Fruit fly (Drosophila melanogaster) ovary, adult (tissue): ENCODE results near the gene bi.

Source experiments
- CG17801 ChIP-seq: fragments of 200-800 bp; optimal IDR thresholded peaks from 2 replicates; lab custom pipeline; 2019; ENCODE audit warnings: missing biosample characterization, mild to moderate bottlenecking, missing genetic modification characterization, moderate library complexity; ENCODE audit not compliant: partially characterized antibody

The bi gene

DNA sequence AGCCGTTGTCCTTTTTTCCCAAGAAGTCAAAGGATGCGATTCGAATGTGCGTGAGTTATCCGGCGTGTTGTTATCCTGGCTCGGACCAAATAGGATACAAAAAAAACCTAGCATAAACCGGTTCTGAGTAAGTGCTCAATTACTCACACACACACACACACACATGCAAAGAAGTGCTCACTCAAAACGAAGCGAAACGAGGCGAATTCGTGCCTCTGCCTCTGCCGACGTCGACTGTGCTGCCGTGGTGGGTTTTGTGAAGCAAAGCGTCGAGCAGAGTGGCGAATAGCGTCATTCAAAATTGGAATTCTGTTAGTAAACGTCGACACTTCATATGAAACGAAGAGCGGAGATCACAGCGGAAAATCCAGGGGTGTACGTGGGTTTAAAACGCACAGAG is at the start of gene bi:
Gene bi, plus strand, starts transcription at position 311 of the 400 bp plus-strand sequence.
- TF ChIP-seq CG17801, result no peak

DNA sequence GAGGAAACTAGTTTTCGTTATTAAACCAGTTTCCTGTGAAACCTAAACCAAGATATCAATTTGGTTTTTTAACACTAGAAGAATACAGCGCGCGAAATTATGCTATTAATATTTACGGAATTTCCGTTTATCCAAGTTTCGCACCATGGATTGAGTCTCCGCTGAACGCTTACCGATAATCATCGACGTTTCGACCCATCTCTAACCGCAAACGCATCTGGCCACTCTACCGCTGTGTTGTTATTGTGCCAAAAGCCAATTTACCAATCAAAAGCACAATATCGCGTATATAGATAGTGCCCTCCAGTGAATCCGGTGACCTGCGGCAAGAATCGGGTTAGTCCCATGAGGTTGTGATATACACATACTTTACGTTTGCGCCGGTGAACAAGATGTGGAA is 46.5 kb upstream of the bi start, which contains the start of gene CG3626:
Gene CG3626, plus strand, starts transcription at position 222 of the 400 bp plus-strand sequence.
- TF ChIP-seq CG17801, result no peak

DNA sequence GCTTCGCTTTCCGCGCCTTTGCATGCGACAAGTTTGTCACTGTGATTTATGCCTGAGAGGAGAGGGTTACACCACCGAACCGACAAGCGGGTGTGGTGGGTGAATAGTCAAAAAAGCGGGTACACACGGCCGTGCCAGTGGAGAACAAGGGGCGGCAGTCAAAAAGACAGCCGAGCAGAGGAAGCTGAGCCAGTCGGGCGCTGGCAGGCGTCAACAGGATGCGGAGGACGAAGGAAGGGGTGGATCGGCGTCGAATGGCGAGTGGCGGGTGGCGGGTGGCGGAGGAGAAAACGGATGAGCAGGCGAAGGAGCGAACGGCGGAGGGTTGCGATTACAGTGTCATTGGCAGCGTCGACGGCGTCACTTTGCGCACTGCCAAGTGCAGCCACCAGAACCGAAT is 37.1 kb upstream of the bi start:
- no peak for TF ChIP-seq CG17801

DNA sequence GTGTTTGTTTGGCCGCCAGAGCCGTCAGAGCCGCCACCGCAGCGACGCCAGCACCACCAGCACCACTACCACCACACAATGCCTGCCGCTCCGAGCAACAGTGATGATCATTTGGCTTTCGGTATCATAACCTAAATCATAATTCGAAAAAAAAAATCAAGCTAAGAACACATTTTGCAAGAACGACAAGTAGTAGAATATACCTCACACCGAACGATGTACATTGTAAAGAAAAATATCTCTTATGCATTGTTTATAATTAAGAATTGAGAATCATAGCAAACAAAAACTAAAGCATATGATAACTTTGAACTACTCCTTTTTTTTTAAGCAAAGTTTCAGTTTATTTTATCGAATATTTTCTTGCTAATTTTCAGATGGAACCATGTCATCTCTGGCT is 32.3 kb upstream of the bi start:
- TF ChIP-seq CG17801, result no peak

DNA sequence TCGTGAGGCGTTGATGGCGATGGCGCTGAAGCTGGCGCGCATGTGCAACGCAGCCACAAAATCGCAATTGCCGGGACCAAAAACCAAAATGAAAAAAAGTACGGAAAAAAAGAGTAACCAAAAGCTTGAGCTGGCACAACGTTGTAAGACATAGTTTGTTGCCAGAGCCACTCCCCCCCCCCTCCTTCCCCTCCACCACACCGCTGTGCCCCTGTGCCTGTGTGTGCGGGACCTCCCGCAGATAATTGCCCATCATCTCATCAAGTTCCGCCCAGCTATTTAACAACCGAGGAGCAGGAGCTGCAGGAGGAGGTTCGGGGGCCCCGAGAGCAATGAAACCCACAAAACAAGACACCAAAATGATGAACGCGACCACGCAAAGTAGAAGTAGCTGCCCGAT is 31.5 kb upstream of the bi start:
- TF ChIP-seq CG17801, result no peak

DNA sequence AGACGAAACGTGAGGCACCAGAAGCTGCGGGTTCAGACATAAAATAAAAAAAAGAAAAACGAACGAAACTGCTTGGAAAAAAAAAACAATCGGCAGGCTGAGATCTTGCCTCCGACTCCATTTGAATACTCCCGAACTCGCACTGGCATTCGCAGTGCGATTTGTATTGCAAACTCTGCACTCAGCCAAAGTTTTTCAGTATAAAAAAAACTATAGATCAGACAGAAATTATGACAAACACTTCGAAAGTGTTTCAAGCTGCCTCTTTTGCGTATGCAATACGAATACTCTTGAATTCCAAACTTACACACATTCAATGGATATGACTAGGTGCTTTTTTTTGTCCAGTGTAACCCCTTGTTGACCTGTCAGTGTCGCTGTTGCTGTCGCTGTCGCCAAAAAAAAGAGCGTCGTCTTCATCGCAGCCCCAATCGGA is 21.3 kb upstream of the bi start:
- no peak for TF ChIP-seq CG17801

DNA sequence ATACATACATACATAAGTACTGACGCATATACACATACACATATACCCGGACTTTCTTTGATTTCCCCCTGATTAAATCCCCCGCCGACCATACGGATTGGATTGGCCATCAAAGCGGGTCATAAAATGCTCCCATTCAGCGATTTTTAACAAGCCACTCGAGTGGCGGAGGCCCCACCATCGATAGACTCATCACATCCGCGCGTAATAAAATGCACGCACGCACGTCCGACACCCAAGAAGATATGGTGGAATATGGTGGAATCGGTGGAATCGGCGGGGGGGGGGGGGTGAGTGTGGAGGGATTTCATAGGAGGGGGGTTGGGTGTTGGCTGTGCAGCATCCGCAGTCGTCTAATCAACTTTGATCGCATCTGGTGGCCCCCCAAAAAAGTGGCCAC is 13.0 kb upstream of the bi start:
- no peak for TF ChIP-seq CG17801

DNA sequence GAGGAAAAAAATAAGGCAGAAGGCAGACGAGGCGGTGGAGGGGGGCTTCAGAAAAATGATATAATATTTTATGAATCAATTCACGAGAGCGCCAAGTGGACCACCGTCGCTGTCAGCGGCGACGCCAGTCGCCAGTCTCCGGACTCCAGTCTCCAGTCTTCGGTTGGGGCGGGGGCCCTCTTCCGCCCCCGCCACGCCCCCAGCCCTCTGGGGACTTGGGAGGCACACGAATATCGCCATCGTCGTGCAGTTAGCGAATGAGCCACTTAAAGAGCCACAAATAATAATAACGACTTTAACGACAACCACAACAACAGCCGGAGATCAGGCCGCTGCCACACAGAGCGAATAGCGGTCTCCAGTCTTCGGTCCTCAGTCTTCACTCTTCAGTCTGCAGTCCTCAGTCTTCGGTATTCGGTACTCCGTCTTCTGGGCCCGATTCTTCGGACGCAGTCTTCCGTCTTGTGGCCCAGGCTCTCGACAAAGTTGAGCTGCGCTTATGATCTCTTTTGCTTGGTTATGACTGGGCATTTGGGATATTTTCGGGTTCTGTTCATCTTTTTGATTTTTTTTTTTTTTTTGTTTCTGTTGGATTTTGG is 11.0 kb upstream of the bi start:
- TF ChIP-seq CG17801, result no peak

DNA sequence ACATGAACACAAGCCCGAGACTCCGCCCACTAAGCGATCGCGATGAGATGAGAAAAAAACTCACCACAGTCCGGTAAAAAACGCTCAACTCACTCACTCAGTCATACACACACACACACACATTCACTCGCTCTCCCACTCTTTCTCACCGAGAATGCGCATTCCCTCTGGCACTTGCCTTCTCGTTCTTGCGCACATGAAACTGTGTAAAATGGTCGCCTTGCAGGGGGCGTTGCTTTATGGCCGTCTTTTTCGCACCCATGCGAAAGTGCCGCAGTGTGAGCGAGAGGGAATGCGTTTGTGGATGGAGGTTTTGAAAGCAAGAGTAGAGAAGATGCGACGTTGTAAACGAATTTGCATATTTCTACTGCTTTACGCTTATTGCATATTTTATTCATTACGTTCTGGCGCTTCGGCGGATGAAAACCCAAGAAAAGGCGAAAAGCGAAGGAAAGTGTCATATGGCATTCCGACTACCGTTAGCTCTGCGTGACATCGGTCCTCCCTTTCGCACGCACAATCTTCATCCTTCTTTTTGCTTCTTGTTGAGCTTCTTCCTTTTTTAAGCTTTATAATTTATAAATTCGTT is 1.2 kb upstream of the bi start:
- no peak for TF ChIP-seq CG17801

DNA sequence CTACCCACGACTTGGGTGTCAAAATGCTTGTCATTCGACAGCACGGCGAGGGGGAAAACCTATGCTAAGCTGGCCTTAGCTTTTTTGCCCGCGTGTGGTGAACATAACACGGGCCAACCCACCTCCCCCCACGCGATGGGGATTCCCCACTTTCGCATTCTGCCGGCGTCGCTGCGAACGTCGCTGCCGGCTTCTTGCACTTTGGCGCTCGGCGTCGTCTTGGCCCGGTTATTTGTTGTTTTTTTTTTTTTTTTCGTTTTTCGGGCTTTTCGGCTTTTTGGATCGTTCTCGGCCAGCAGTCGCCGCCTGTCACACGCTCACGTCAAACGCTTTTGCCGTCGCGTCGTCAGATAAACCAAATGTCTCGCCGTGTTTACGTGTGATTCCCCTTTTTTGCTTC is 490 bp downstream of the bi start:
- TF ChIP-seq CG17801, result no peak

DNA sequence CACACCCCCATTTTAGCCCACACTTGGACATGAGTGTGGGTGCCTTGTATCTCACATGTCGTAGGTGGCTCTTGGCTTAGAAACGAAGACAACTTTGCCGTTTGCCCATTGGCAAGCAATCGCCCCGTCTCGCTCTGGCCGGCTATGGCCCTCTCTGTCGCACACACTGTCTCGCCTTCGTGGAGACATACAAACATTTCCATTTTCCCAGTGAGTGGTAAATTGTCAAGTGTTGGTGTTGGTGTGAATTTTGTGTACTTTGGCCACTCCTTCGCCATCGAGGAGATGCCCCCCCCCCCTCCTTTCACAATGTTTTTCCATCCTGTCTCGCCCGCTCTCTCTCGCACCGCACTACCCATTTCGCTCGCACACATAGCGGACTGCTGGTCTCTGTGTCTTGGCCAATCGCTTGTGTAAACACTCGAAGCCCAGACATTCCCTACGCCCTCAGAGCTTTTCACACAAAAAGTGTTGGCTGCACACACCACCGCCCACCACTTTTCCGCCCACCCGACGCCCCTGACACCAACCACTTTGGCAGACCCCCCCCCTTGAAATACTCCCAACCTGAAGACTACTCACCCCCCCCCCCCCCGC is 7.5 kb downstream of the bi start:
- TF ChIP-seq CG17801, result no peak

DNA sequence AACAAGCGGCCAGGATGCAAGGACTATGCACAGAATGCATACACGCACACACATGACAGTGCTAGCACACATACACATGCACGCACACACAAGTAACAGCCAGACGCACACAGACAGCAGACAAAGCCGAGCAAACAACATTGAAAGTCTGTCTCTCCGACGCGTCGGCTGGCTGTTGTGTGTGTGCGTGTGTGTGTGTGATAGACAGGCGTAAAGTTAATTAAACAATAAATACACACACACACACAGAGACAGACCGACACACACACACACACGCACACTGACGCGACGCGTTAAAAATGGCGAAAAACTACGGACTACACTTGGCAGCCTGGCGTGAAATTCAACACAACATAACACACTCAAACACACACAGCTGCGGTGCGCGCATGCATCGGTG is 9.4 kb downstream of the bi start:
- no peak for TF ChIP-seq CG17801

DNA sequence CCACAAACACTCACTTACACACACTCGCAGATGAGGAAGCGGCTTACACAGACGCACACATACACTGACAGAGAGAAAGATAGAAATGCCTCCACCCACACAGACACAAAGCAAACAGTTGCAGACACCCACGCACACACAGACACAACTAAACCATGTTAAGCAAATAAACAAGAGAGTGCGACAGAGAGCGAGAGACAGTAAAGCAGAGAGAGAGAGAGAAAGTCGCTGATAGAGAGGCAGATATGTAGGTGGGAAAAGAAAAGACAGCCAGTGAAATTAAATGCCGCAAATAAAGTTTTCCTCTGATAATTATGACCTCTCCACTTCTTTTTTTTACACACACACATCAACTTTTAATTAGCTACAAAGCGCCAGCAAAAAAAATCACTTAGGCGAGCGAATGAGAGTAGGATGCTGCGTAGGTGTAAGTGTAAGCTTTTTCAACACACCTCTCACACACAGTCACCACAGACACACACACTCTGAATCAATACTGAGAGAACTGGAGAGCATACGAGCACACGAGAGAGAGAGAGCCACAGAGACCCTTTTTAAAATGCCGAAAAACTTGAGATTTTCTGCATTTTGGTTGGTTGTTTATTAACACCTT is 11.3 kb downstream of the bi start:
- no peak for TF ChIP-seq CG17801

DNA sequence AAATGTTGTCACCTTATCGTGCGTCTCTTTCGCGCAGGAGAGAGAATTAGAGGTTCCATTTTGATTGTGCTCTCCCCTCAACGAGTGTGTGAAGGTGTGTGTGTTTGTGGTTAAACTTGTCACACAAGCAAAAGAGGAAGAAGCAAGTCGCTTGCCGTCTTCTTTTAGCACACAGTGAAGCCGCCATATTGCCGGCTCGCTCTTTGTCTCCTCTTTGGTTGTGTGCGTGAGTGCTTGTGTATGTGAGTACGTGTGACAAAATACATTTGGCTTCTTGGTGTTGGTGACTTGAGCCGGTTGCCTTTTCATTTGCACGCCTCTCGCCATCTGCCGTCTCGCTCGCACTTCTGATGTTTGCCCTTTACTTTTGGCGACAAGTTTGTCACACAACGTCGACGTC is 12.4 kb downstream of the bi start:
- no peak for TF ChIP-seq CG17801

DNA sequence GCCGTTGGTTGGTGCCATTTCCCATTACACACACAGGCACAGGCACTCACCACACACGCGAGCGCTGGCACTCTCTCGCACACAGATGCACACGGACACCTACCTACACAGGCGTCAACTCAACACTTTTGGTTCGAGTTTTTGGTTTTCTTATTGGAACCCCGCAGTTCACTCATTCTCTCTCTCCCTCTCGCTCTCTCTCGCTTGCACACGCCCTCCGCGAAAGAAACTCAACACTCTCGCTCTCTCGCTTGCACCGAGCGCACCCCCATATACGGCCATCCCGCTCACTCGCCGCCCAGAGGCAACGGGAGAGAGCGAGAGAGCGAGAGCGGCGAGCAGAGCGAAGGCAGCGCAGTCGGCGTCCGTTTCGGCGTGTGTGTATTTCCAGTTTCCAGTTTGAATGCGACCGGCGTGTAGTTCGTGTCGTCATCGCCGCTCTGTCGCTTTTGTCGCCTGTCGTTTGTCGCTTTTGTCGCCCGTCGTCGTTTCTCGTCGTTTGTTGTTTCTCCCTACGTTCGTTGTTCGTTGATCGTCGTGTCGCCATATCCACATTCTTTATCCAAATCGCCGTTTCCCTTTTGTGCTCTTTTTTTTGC is 14.2 kb downstream of the bi start:
- TF ChIP-seq CG17801, result no peak

DNA sequence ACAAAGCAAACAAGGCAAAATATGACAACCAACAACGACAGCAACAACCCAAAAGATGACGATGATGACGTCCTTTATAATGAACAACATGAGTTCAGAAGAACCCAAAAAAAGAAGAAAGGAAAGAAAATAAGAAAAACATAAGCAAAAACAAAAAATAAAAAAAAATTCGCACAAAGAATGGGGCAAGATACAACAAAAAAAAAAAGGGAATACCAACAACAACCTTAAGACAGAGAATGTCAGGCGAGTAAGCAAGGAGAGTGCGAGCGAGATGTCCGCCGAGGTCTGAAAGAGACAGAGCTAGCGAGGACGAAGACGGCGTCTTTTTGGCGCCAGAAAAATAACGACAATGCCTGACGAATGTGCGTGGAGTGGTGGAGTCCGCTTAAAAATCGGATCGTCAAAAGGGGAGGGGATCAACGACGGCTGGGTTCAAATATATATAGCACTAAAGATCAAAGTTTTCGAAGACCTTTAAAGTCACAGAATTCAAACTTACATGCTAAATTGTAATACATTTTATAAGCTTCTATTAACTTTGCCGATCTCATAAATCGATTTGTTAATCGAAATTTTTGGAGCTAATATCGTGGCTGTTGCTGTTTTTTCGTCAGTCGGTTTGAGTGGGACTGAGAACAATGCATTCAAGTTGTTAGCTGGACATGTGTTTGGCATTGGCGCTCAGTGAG is 22.4 kb downstream of the bi start:
- no peak for TF ChIP-seq CG17801

DNA sequence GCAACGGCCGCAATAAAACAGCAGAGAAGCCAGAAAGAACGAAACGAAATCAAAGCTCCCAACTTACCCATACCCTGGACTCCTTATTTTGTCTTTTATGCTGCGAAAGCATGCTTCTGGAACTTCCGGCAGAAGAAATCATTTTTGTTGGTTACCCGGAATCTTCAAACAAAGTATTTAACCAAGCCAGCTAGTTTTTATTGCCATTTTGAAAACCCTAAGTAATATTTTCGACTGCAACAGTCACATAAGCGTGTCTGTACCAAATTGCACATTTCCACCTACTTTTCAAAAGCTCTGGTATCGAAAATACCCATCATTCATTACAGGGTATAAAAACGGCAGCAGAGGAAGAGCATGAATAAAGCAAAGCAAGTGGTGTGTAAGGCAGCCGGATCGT is 26.1 kb downstream of the bi start:
- TF ChIP-seq CG17801, result no peak
